Worm (Caenorhabditis elegans) whole organism, L4/young adult: ENCODE results near the gene unc-62.

Source experiments
- W03F9.2 ChIP-seq: fragments of 150-350 bp; optimal IDR thresholded peaks from 2 replicates; lab custom pipeline; 2014; ENCODE audit warnings: missing biosample characterization, missing genetic modification characterization
- him-1 ChIP-seq: sonication (generic microtip); optimal IDR thresholded peaks from 2 replicates; lab custom pipeline; 2016; ENCODE audit warnings: missing genotype, missing genetic modification reagents, missing genetic modification characterization, missing compliant biosample characterization

ce11 chrV:4512733-4513132, 15.5 kb downstream of the unc-62 start, which contains the start of gene T28F12.1:
- no peak for TF ChIP-seq him-1 (tag; lab: Kevin White, UChicago)
- no peak for TF ChIP-seq W03F9.2 (tag; lab: Kevin White, UChicago)
